Fruit fly (Drosophila melanogaster) whole organism, embryonic: ENCODE data around the gene Ugt316A1.

Source experiments
- B-H2 ChIP-seq: fragments of 200-800 bp; sonication (Bioruptor generic); optimal IDR thresholded peaks from 2 replicates; lab custom pipeline; 2018; ENCODE audit warnings: missing biosample characterization, mild to moderate bottlenecking, missing genetic modification characterization
- CG10979 ChIP-seq: fragments of 200-800 bp; sonication (Bioruptor generic); optimal IDR thresholded peaks from 2 replicates; lab custom pipeline; 2018; ENCODE audit warnings: missing biosample characterization, mild to moderate bottlenecking, missing genetic modification characterization, moderate library complexity
- CG11247 ChIP-seq: fragments of 200-800 bp; sonication (Bioruptor generic); IDR thresholded peaks from 2 replicates; pipeline ENCODE4 v1.3.6; 2022; ENCODE audit warnings: missing biosample characterization, missing genetic modification characterization
- CG11723 ChIP-seq: fragments of 200-800 bp; sonication (Bioruptor generic); optimal IDR thresholded peaks from 2 replicates; lab custom pipeline; 2017; ENCODE audit warnings: missing biosample characterization, mild to moderate bottlenecking, missing genetic modification characterization
- CG13894 ChIP-seq: fragments of 200-800 bp; sonication (Bioruptor generic); optimal IDR thresholded peaks from 3 replicates; lab custom pipeline; 2018; ENCODE audit warnings: missing biosample characterization, mild to moderate bottlenecking, missing genetic modification characterization, moderate library complexity
- CG14441 ChIP-seq: fragments of 200-800 bp; sonication (Bioruptor generic); IDR thresholded peaks from 2 replicates; pipeline ENCODE4 v1.3.6; 2022; ENCODE audit warnings: missing biosample characterization, missing genetic modification characterization
- CG16863 ChIP-seq: fragments of 200-800 bp; sonication (Bioruptor generic); optimal IDR thresholded peaks from 3 replicates; lab custom pipeline; 2016; ENCODE audit warnings: missing biosample characterization, missing genetic modification characterization
- CG17912 ChIP-seq: fragments of 200-800 bp; sonication (Bioruptor generic); optimal IDR thresholded peaks from 2 replicates; lab custom pipeline; 2018; ENCODE audit warnings: missing biosample characterization, mild to moderate bottlenecking, missing genetic modification characterization
- CG18011 ChIP-seq: fragments of 200-800 bp; sonication (Bioruptor generic); optimal IDR thresholded peaks from 2 replicates; lab custom pipeline; 2017; ENCODE audit warnings: missing biosample characterization, missing genetic modification characterization, mild to moderate bottlenecking, moderate library complexity, missing genotype
- CG18476 ChIP-seq: fragments of 200-800 bp; sonication (Bioruptor generic); optimal IDR thresholded peaks from 2 replicates; lab custom pipeline; 2016; ENCODE audit warnings: missing biosample characterization, mild to moderate bottlenecking, missing genetic modification characterization
- CG2199 ChIP-seq: fragments of 200-800 bp; sonication (Bioruptor generic); IDR thresholded peaks from 3 replicates; pipeline ENCODE4 v1.3.6; 2022; ENCODE audit warnings: missing biosample characterization, missing genetic modification characterization
- CG31365 ChIP-seq: fragments of 200-800 bp; sonication (Bioruptor generic); optimal IDR thresholded peaks from 2 replicates; lab custom pipeline; 2018; ENCODE audit warnings: missing biosample characterization, mild to moderate bottlenecking, missing genetic modification characterization
- CG3163 ChIP-seq: fragments of 200-800 bp; sonication (Bioruptor generic); optimal IDR thresholded peaks from 3 replicates; lab custom pipeline; 2016; ENCODE audit warnings: missing biosample characterization, missing genetic modification characterization
- CG32767 ChIP-seq: fragments of 200-800 bp; sonication (Bioruptor generic); IDR thresholded peaks from 2 replicates; pipeline ENCODE4 v1.3.6; 2022; ENCODE audit warnings: missing biosample characterization, missing genetic modification characterization
- CG32772 ChIP-seq: fragments of 200-800 bp; sonication (Bioruptor generic); IDR thresholded peaks from 2 replicates; pipeline ENCODE4 v1.3.6; 2022; ENCODE audit warnings: missing biosample characterization, missing genetic modification characterization
- CG3281 ChIP-seq: fragments of 200-800 bp; sonication (Bioruptor generic); optimal IDR thresholded peaks from 3 replicates; lab custom pipeline; 2017; ENCODE audit warnings: missing biosample characterization, mild to moderate bottlenecking, missing genetic modification characterization
- CG4617 ChIP-seq: fragments of 200-800 bp; sonication (Bioruptor generic); optimal IDR thresholded peaks from 3 replicates; lab custom pipeline; 2016; ENCODE audit warnings: missing biosample characterization, missing genetic modification characterization, borderline replicate concordance
- CG6272 ChIP-seq: fragments of 200-800 bp; sonication (Bioruptor generic); IDR thresholded peaks from 2 replicates; pipeline ENCODE4 v1.3.6; 2022; ENCODE audit warnings: missing biosample characterization, missing genetic modification characterization
- CG7271 ChIP-seq: fragments of 200-800 bp; sonication (Bioruptor generic); optimal IDR thresholded peaks from 2 replicates; lab custom pipeline; 2018; ENCODE audit warnings: missing biosample characterization, mild to moderate bottlenecking, missing genetic modification characterization, moderate library complexity
- CG8281 ChIP-seq: fragments of 200-800 bp; sonication (Bioruptor generic); optimal IDR thresholded peaks from 2 replicates; lab custom pipeline; 2018; ENCODE audit warnings: missing biosample characterization, mild to moderate bottlenecking, missing genetic modification characterization, moderate library complexity
- CHES-1-like ChIP-seq: fragments of 200-800 bp; sonication (Bioruptor generic); optimal IDR thresholded peaks from 2 replicates; lab custom pipeline; 2016; ENCODE audit warnings: missing biosample characterization, missing genetic modification characterization
- Dip3 ChIP-seq: fragments of 200-800 bp; sonication (Bioruptor generic); optimal IDR thresholded peaks from 3 replicates; lab custom pipeline; 2016; ENCODE audit warnings: missing biosample characterization, missing genetic modification characterization
- GATAe ChIP-seq: fragments of 200-800 bp; sonication (Bioruptor generic); conservative IDR thresholded peaks from 2 replicates; pipeline ENCODE4 v1.3.6; 2022; ENCODE audit warnings: missing biosample characterization, missing genetic modification characterization
- Jarid2 ChIP-seq: fragments of 200-800 bp; sonication (Bioruptor generic); optimal IDR thresholded peaks from 3 replicates; lab custom pipeline; 2017; ENCODE audit warnings: mild to moderate bottlenecking, missing biosample characterization, missing genetic modification reagents, missing genetic modification characterization
- Med ChIP-seq: fragments of 200-800 bp; sonication (Bioruptor generic); peaks from one replicate; lab custom pipeline; 2016; ENCODE audit warnings: missing biosample characterization, missing genetic modification characterization, mild to moderate bottlenecking, inconsistent platforms, moderate library complexity
- Oli ChIP-seq: fragments of 200-800 bp; sonication (Bioruptor generic); optimal IDR thresholded peaks from 2 replicates; lab custom pipeline; 2018; ENCODE audit warnings: missing biosample characterization, mild to moderate bottlenecking, missing genetic modification characterization, moderate library complexity
- Rfx ChIP-seq: fragments of 200-800 bp; sonication (Bioruptor generic); IDR thresholded peaks from 2 replicates; pipeline ENCODE4 v1.3.6; 2022; ENCODE audit warnings: missing biosample characterization, missing genetic modification characterization
- ato ChIP-seq: fragments of 200-800 bp; sonication (Bioruptor generic); IDR thresholded peaks from 2 replicates; pipeline ENCODE4 v1.3.6; 2022; ENCODE audit warnings: missing biosample characterization, missing genetic modification characterization; ENCODE audit not compliant: partially characterized antibody
- cad ChIP-seq: fragments of >200 bp; optimal IDR thresholded peaks from 2 replicates; lab custom pipeline; 2017; ENCODE audit warnings: missing biosample characterization, missing genetic modification characterization
- caup ChIP-seq: fragments of 200-800 bp; sonication (Bioruptor generic); optimal IDR thresholded peaks from 3 replicates; lab custom pipeline; 2017; ENCODE audit warnings: missing biosample characterization, mild to moderate bottlenecking, missing genetic modification characterization, moderate library complexity; ENCODE audit not compliant: severe bottlenecking
- crol ChIP-seq: fragments of 200-800 bp; sonication (Bioruptor generic); IDR thresholded peaks from 2 replicates; pipeline ENCODE4 v1.3.6; 2022; ENCODE audit warnings: missing biosample characterization, missing genetic modification characterization
- fu2 ChIP-seq: fragments of 200-800 bp; sonication (Bioruptor generic); optimal IDR thresholded peaks from 2 replicates; lab custom pipeline; 2016; ENCODE audit warnings: missing biosample characterization, missing genetic modification characterization
- gro ChIP-seq: fragments of 200-800 bp; sonication (Bioruptor generic); optimal IDR thresholded peaks from 2 replicates; lab custom pipeline; 2016; ENCODE audit warnings: missing biosample characterization, missing genetic modification characterization
- hbn ChIP-seq: fragments of 200-800 bp; sonication (Bioruptor generic); IDR thresholded peaks from 2 replicates; pipeline ENCODE4 v1.3.6; 2022; ENCODE audit warnings: missing biosample characterization, missing genetic modification characterization; ENCODE audit not compliant: partially characterized antibody
- p53 ChIP-seq: fragments of 200-800 bp; sonication (Bioruptor generic); optimal IDR thresholded peaks from 2 replicates; lab custom pipeline; 2016; ENCODE audit warnings: missing biosample characterization, missing genetic modification characterization
- pb ChIP-seq: fragments of 200-800 bp; sonication (Bioruptor generic); optimal IDR thresholded peaks from 3 replicates; lab custom pipeline; 2016; ENCODE audit warnings: missing biosample characterization, missing genetic modification characterization
- pzg ChIP-seq: fragments of 200-800 bp; sonication (Bioruptor generic); optimal IDR thresholded peaks from 3 replicates; lab custom pipeline; 2018; ENCODE audit warnings: missing biosample characterization, mild to moderate bottlenecking, missing genetic modification characterization, moderate library complexity
- row ChIP-seq: fragments of 200-800 bp; sonication (Bioruptor generic); IDR thresholded peaks from 3 replicates; pipeline ENCODE4 v1.3.6; 2022; ENCODE audit warnings: missing biosample characterization, missing genetic modification characterization
- scrt ChIP-seq: fragments of 200-800 bp; sonication (Bioruptor generic); optimal IDR thresholded peaks from 2 replicates; lab custom pipeline; 2018; ENCODE audit warnings: missing biosample characterization, mild to moderate bottlenecking, missing genetic modification characterization, moderate library complexity
- sr ChIP-seq: fragments of 200-800 bp; sonication (Bioruptor generic); IDR thresholded peaks from 3 replicates; pipeline ENCODE4 v1.3.6; 2022; ENCODE audit warnings: missing biosample characterization, missing genetic modification characterization
- tll ChIP-seq, 2 experiments: fragments of 200-800 bp in 1 of 2; fragments of >200 bp in 1 of 2; sonication (Bioruptor generic) in 1 of 2; optimal IDR thresholded peaks; 2 replicates each; lab custom pipeline; 2017 to 2019; ENCODE audit warnings: missing biosample characterization in 2 of 2, missing genetic modification characterization in 2 of 2, mild to moderate bottlenecking in 1 of 2, moderate library complexity in 1 of 2
- trh ChIP-seq: fragments of 200-800 bp; sonication (Bioruptor generic); optimal IDR thresholded peaks from 2 replicates; lab custom pipeline; 2016; ENCODE audit warnings: missing biosample characterization, missing genetic modification characterization
- ttk ChIP-seq: fragments of 200-800 bp; sonication (Bioruptor generic); IDR thresholded peaks from 2 replicates; pipeline ENCODE4 v2.1.2; 2022; ENCODE audit warnings: missing biosample characterization, missing genetic modification characterization
- unc-4 ChIP-seq: fragments of 200-800 bp; sonication (Bioruptor generic); IDR thresholded peaks from 2 replicates; pipeline ENCODE4 v1.3.6; 2022; ENCODE audit warnings: missing biosample characterization, missing genetic modification characterization; ENCODE audit not compliant: partially characterized antibody
- usp ChIP-seq: fragments of >200 bp; optimal IDR thresholded peaks from 2 replicates; lab custom pipeline; 2017; ENCODE audit warnings: missing biosample characterization, missing genetic modification characterization
- zf30C ChIP-seq: fragments of 200-800 bp; sonication (Bioruptor generic); optimal IDR thresholded peaks from 3 replicates; lab custom pipeline; 2018; ENCODE audit warnings: missing biosample characterization, mild to moderate bottlenecking, missing genetic modification characterization

The Ugt316A1 gene

DNA sequence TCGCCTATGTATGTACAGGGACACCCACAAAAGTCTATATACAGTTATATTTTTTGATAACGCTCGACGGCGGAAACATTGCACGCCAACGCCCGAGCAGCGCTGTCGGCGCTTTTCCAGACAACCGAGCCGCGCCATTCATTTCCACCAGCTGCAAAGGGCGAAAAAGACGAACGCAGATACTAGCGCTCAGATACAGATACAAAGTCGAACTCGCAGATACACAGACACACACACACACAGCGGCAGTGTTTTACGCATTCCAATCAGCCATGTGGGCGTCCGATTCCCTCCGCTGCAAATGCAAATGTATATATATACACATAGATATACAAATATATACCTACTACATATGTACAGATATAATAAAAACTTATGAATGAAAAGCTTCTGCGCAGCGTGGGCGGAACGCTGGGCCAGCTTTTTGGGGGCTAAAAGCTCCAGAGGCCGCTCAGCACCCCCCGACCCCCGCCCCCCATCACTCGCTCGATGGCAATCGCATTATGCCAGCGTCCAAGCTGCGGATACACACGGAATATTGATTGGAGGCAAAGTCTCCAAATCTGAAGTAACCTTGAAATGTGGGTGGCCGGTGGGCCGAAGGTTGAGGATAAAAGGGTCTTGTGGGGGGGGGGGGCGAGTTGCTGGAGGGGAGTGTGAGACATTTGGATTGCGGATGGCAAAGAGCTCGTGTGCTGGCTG, 29.0 kb upstream of the Ugt316A1 start (continued):
- TF ChIP-seq CG11247 (GFP tag; lab: Robert Waterston, UW) (no peak), Jarid2 (GFP tag; lab: Kevin White, UChicago) (no peak), CG17912 (GFP tag; lab: Kevin White, UChicago) (no peak), sr (peak; percentile 98), CG18011 (GFP tag; lab: Kevin White, UChicago) (peak; percentile 12), scrt (GFP tag; lab: Kevin White, UChicago) (no peak), pzg (GFP tag; lab: Kevin White, UChicago) (peak; percentile 10), trh (GFP tag; lab: Kevin White, UChicago) (no peak), pb (no peak), Rfx (GFP tag; lab: Robert Waterston, UW) (peak; percentile 9; the same call in 1 of the 2 replicates), CG31365 (no peak), Dip3 (GFP tag; lab: Kevin White, UChicago) (no peak), GATAe (GFP tag; lab: Robert Waterston, UW) (no peak), CG4617 (GFP tag; lab: Kevin White, UChicago) (no peak), zf30C (no peak), CG18476 (no peak), cad (no peak), usp (GFP tag; lab: Kevin White, UChicago) (no peak), CG32772 (GFP tag; lab: Robert Waterston, UW) (no peak), ttk (GFP tag; lab: Robert Waterston, UW) (peak; percentile 50; the same call in 1 of the 2 replicates), B-H2 (GFP tag; lab: Kevin White, UChicago) (peak; percentile 17), CG32767 (GFP tag; lab: Robert Waterston, UW) (peak; percentile 85), Oli (no peak), CG6272 (GFP tag; lab: Robert Waterston, UW) (no peak), CG7271 (tag; lab: Kevin White, UChicago) (no peak), hbn (GFP tag; lab: Robert Waterston, UW) (0 out of 2 replicates have a peak, but pooled peaks have one; percentile 30), fu2 (GFP tag; lab: Kevin White, UChicago) (no peak), tll (GFP tag; optimal IDR thresholded peaks at IDR 0.05; lab: Kevin White, UChicago) (no peak), CG16863 (GFP tag; lab: Kevin White, UChicago) (no peak), CHES-1-like (GFP tag; lab: Kevin White, UChicago) (no peak), CG11723 (GFP tag; lab: Kevin White, UChicago) (no peak), ato (GFP tag; lab: Robert Waterston, UW) (no peak), caup (GFP tag; lab: Kevin White, UChicago) (no peak), crol (GFP tag; lab: Robert Waterston, UW) (peak; percentile 98), gro (GFP tag; lab: Kevin White, UChicago) (no peak), CG3281 (GFP tag; lab: Kevin White, UChicago) (no peak), unc-4 (GFP tag; lab: Robert Waterston, UW) (0 out of 2 replicates have a peak, but pooled peaks have one; percentile 25), p53 (GFP tag; lab: Kevin White, UChicago) (no peak), CG10979 (tag; lab: Kevin White, UChicago) (no peak)

DNA sequence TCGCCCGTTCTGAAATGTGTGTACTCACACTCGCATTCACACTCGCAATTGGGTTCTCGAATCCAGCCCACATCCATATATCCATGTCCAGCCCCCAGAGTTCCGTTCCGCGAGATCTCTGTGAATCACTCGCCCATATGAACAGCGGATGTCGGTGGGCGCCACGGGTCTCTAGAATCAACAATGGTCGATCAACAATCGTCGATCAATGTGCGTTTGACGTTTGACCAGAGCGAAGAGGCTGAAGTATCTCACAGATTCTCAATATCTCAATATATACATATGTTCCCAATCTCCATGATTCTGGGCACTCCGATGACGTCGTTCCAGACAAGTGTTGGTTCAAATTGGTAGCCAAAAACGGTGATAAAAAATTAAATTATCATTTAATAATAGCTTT, 26.5 kb upstream of the Ugt316A1 start:
- TF ChIP-seq CG14441 (GFP tag; lab: Robert Waterston, UW), result 0 out of 2 replicates have a peak, but pooled peaks have one; percentile 7
- 0 out of 3 replicates have a peak, but pooled peaks have one; percentile 17 for TF ChIP-seq CG2199 (GFP tag; lab: Robert Waterston, UW)
- peak; percentile 58 for TF ChIP-seq CG8281 (tag; lab: Kevin White, UChicago)
- no peak for TF ChIP-seq row (GFP tag; lab: Robert Waterston, UW)
- peak; percentile 50 for TF ChIP-seq CG13894 (tag; lab: Kevin White, UChicago)
- TF ChIP-seq CG3163 (GFP tag; lab: Kevin White, UChicago), result no peak
- peak; percentile 75 for TF ChIP-seq Med
